Fruit fly (Drosophila melanogaster) whole organism, embryonic: ENCODE measurements around the gene dgrn.
A peak's percentile ranks its signal among the peaks of the same experiment; 100 is the strongest.

Experiments used
- Adf1 ChIP-seq: fragments of 200-800 bp; sonication (Bioruptor generic); IDR thresholded peaks from 2 replicates; pipeline ENCODE4 v1.3.6; 2022; ENCODE audit warnings: missing biosample characterization, missing genetic modification characterization
- Bgb ChIP-seq: fragments of 200-800 bp; sonication (Bioruptor generic); IDR thresholded peaks from 2 replicates; pipeline ENCODE4 v1.3.6; 2022; ENCODE audit warnings: missing biosample characterization, missing genetic modification characterization; ENCODE audit not compliant: partially characterized antibody
- CG10979 ChIP-seq: fragments of 200-800 bp; sonication (Bioruptor generic); optimal IDR thresholded peaks from 2 replicates; lab custom pipeline; 2018; ENCODE audit warnings: missing biosample characterization, mild to moderate bottlenecking, missing genetic modification characterization, moderate library complexity
- CG12299 ChIP-seq: fragments of 200-800 bp; sonication (Bioruptor generic); optimal IDR thresholded peaks from 2 replicates; lab custom pipeline; 2018; ENCODE audit warnings: missing biosample characterization, mild to moderate bottlenecking, missing genetic modification characterization
- CG13123 ChIP-seq: fragments of 200-800 bp; sonication (Bioruptor generic); optimal IDR thresholded peaks from 2 replicates; lab custom pipeline; 2016; ENCODE audit warnings: missing biosample characterization, missing genetic modification characterization
- CG15696 ChIP-seq: fragments of 200-800 bp; sonication (Bioruptor generic); optimal IDR thresholded peaks from 2 replicates; lab custom pipeline; 2019; ENCODE audit warnings: missing biosample characterization, mild to moderate bottlenecking, missing genetic modification characterization, moderate library complexity
- CG16813 ChIP-seq: fragments of 200-800 bp; sonication (Bioruptor generic); IDR thresholded peaks from 3 replicates; pipeline ENCODE4 v1.3.6; 2022; ENCODE audit warnings: missing biosample characterization, missing genetic modification characterization; ENCODE audit not compliant: partially characterized antibody
- CG17802 ChIP-seq: fragments of 200-800 bp; sonication (Bioruptor generic); optimal IDR thresholded peaks from 2 replicates; lab custom pipeline; 2018; ENCODE audit warnings: missing biosample characterization, mild to moderate bottlenecking, missing genetic modification characterization, moderate library complexity
- CG2116 ChIP-seq: fragments of 200-800 bp; sonication (Bioruptor generic); optimal IDR thresholded peaks from 3 replicates; lab custom pipeline; 2018; ENCODE audit warnings: missing biosample characterization, mild to moderate bottlenecking, missing genetic modification characterization
- CG32772 ChIP-seq: fragments of 200-800 bp; sonication (Bioruptor generic); IDR thresholded peaks from 2 replicates; pipeline ENCODE4 v1.3.6; 2022; ENCODE audit warnings: missing biosample characterization, missing genetic modification characterization
- CG3995 ChIP-seq: fragments of 200-800 bp; sonication (Bioruptor generic); optimal IDR thresholded peaks from 3 replicates; lab custom pipeline; 2016; ENCODE audit warnings: missing biosample characterization, missing genetic modification characterization
- CG6689 ChIP-seq: fragments of 200-800 bp; sonication (Bioruptor generic); IDR thresholded peaks from 2 replicates; pipeline ENCODE4 v1.3.6; 2022; ENCODE audit warnings: missing biosample characterization, missing genetic modification characterization
- CG6791 ChIP-seq: fragments of 200-800 bp; sonication (Bioruptor generic); IDR thresholded peaks from 3 replicates; pipeline ENCODE4 v1.3.6; 2022; ENCODE audit warnings: missing biosample characterization, missing genetic modification characterization; ENCODE audit not compliant: partially characterized antibody
- CG6813 ChIP-seq: fragments of 200-800 bp; sonication (Bioruptor generic); optimal IDR thresholded peaks from 2 replicates; lab custom pipeline; 2017; ENCODE audit warnings: missing biosample characterization, missing genetic modification characterization, mild to moderate bottlenecking, moderate library complexity, missing genetic modification reagents
- CG7556 ChIP-seq: fragments of 200-800 bp; sonication (Bioruptor generic); optimal IDR thresholded peaks from 2 replicates; lab custom pipeline; 2017; ENCODE audit warnings: missing biosample characterization, mild to moderate bottlenecking, missing genetic modification characterization
- CG8359 ChIP-seq: fragments of 200-800 bp; sonication (Bioruptor generic); optimal IDR thresholded peaks from 2 replicates; lab custom pipeline; 2017; ENCODE audit warnings: missing biosample characterization, mild to moderate bottlenecking, missing genetic modification characterization, borderline replicate concordance
- CG9215 ChIP-seq: fragments of 200-800 bp; sonication (Bioruptor generic); IDR thresholded peaks from 2 replicates; pipeline ENCODE4 v1.3.6; 2022; ENCODE audit warnings: missing biosample characterization, missing genetic modification characterization
- CG9727 ChIP-seq: fragments of 200-800 bp; sonication (Bioruptor generic); optimal IDR thresholded peaks from 3 replicates; lab custom pipeline; 2017; ENCODE audit warnings: missing biosample characterization, mild to moderate bottlenecking, missing genetic modification characterization
- Camta ChIP-seq: fragments of 200-800 bp; sonication (Bioruptor generic); optimal IDR thresholded peaks from 2 replicates; lab custom pipeline; 2016; ENCODE audit warnings: missing biosample characterization, missing genetic modification characterization
- CrebB ChIP-seq: fragments of 200-800 bp; sonication (Bioruptor generic); optimal IDR thresholded peaks from 3 replicates; lab custom pipeline; 2018; ENCODE audit warnings: missing biosample characterization, mild to moderate bottlenecking, missing genetic modification characterization
- Dip2 ChIP-seq: fragments of 200-800 bp; sonication (Bioruptor generic); IDR thresholded peaks from 2 replicates; pipeline ENCODE4 v1.3.6; 2022; ENCODE audit warnings: missing biosample characterization, missing genetic modification characterization
- E2f2 ChIP-seq: fragments of 200-800 bp; sonication (Bioruptor generic); IDR thresholded peaks from 2 replicates; pipeline ENCODE4 v1.3.6; 2022; ENCODE audit warnings: missing biosample characterization, missing genetic modification characterization
- ERR ChIP-seq: fragments of 200-800 bp; sonication (Bioruptor generic); optimal IDR thresholded peaks from 2 replicates; lab custom pipeline; 2016; ENCODE audit warnings: missing biosample characterization, missing genetic modification characterization
- GATAe ChIP-seq: fragments of 200-800 bp; sonication (Bioruptor generic); conservative IDR thresholded peaks from 2 replicates; pipeline ENCODE4 v1.3.6; 2022; ENCODE audit warnings: missing biosample characterization, missing genetic modification characterization
- HmgD ChIP-seq: fragments of 200-800 bp; sonication (Bioruptor generic); optimal IDR thresholded peaks from 3 replicates; lab custom pipeline; 2016; ENCODE audit warnings: missing biosample characterization, missing genetic modification characterization
- MESR4 ChIP-seq: fragments of 200-800 bp; sonication (Bioruptor generic); optimal IDR thresholded peaks from 2 replicates; lab custom pipeline; 2018; ENCODE audit warnings: missing biosample characterization, mild to moderate bottlenecking, missing genetic modification characterization, moderate library complexity
- Max ChIP-seq: fragments of 200-800 bp; sonication (Bioruptor generic); optimal IDR thresholded peaks from 2 replicates; lab custom pipeline; 2016; ENCODE audit warnings: missing biosample characterization, mild to moderate bottlenecking, missing genetic modification characterization
- Meics ChIP-seq: fragments of 200-800 bp; sonication (Bioruptor generic); optimal IDR thresholded peaks from 2 replicates; lab custom pipeline; 2017; ENCODE audit warnings: missing biosample characterization, mild to moderate bottlenecking, missing genetic modification characterization
- Mes4 ChIP-seq: fragments of 200-800 bp; sonication (Bioruptor generic); optimal IDR thresholded peaks from 2 replicates; lab custom pipeline; 2016; ENCODE audit warnings: missing biosample characterization, missing genetic modification characterization
- NC2α ChIP-seq: fragments of 200-800 bp; sonication (Bioruptor generic); optimal IDR thresholded peaks from 2 replicates; lab custom pipeline; 2016; ENCODE audit warnings: missing biosample characterization, missing genetic modification characterization
- Poxn ChIP-seq: fragments of 200-800 bp; sonication (Bioruptor generic); IDR thresholded peaks from 2 replicates; pipeline ENCODE4 v1.3.6; 2022; ENCODE audit warnings: missing biosample characterization, missing genetic modification characterization
- Ptx1 ChIP-seq: fragments of 200-800 bp; sonication (Bioruptor generic); IDR thresholded peaks from 2 replicates; pipeline ENCODE4 v1.3.6; 2022; ENCODE audit warnings: missing biosample characterization, missing genetic modification characterization
- Sox100B ChIP-seq: fragments of 200-800 bp; sonication (Bioruptor generic); optimal IDR thresholded peaks from 3 replicates; lab custom pipeline; 2018; ENCODE audit warnings: missing biosample characterization, mild to moderate bottlenecking, missing genetic modification characterization
- Xrp1 ChIP-seq: fragments of 200-800 bp; sonication (Bioruptor generic); IDR thresholded peaks from 2 replicates; pipeline ENCODE4 v1.3.6; 2022; ENCODE audit warnings: missing biosample characterization, missing genetic modification characterization
- YL-1 ChIP-seq: fragments of 200-800 bp; sonication (Bioruptor generic); optimal IDR thresholded peaks from 3 replicates; lab custom pipeline; 2017; ENCODE audit warnings: missing biosample characterization, mild to moderate bottlenecking, missing genetic modification characterization
- chinmo ChIP-seq: fragments of 200-800 bp; sonication (Bioruptor generic); IDR thresholded peaks from 4 replicates; pipeline ENCODE4 v1.3.6; 2022; ENCODE audit warnings: missing biosample characterization, missing genetic modification characterization; ENCODE audit not compliant: partially characterized antibody
- crp ChIP-seq, 2 experiments: fragments of 200-800 bp; sonication (Bioruptor generic); optimal IDR thresholded peaks; 2 replicates in 1 of 2; 3 replicates in 1 of 2; lab custom pipeline; 2017; ENCODE audit warnings: missing biosample characterization in 2 of 2, missing genetic modification characterization in 2 of 2, mild to moderate bottlenecking in 1 of 2, moderate library complexity in 1 of 2
- esg ChIP-seq: fragments of 200-800 bp; sonication (Bioruptor generic); conservative IDR thresholded peaks from 2 replicates; pipeline ENCODE4 v1.3.6; 2022; ENCODE audit warnings: missing biosample characterization, missing genetic modification characterization
- exex ChIP-seq: fragments of 200-800 bp; sonication (Bioruptor generic); optimal IDR thresholded peaks from 4 replicates; lab custom pipeline; 2018; ENCODE audit warnings: missing biosample characterization, mild to moderate bottlenecking, missing genetic modification characterization, moderate library complexity
- ind ChIP-seq: fragments of 200-800 bp; sonication (Bioruptor generic); optimal IDR thresholded peaks from 3 replicates; lab custom pipeline; 2016; ENCODE audit warnings: missing biosample characterization, missing genetic modification characterization
- lbe ChIP-seq: fragments of 200-800 bp; sonication (Bioruptor generic); optimal IDR thresholded peaks from 2 replicates; lab custom pipeline; 2016; ENCODE audit warnings: missing biosample characterization, mild to moderate bottlenecking, missing genetic modification characterization
- nerfin-1 ChIP-seq: fragments of 200-800 bp; sonication (Bioruptor generic); optimal IDR thresholded peaks from 3 replicates; lab custom pipeline; 2019; ENCODE audit warnings: missing biosample characterization, mild to moderate bottlenecking, missing genetic modification characterization, moderate library complexity
- onecut ChIP-seq: fragments of 200-800 bp; sonication (Bioruptor generic); IDR thresholded peaks from 2 replicates; pipeline ENCODE4 v1.3.6; 2022; ENCODE audit warnings: missing biosample characterization, missing genetic modification characterization
- slbo ChIP-seq: fragments of 200-800 bp; sonication (Bioruptor generic); IDR thresholded peaks from 2 replicates; pipeline ENCODE4 v1.3.6; 2022; ENCODE audit warnings: missing biosample characterization, missing genetic modification characterization
- slou ChIP-seq: fragments of 200-800 bp; sonication (Bioruptor generic); optimal IDR thresholded peaks from 3 replicates; lab custom pipeline; 2016; ENCODE audit warnings: missing biosample characterization, missing genetic modification characterization
- sna ChIP-seq: fragments of 200-800 bp; sonication (Bioruptor generic); IDR thresholded peaks from 2 replicates; pipeline ENCODE4 v1.3.6; 2022; ENCODE audit warnings: missing biosample characterization, missing genetic modification characterization; ENCODE audit not compliant: partially characterized antibody
- tap ChIP-seq: fragments of 200-800 bp; optimal IDR thresholded peaks from 3 replicates; lab custom pipeline; 2019; ENCODE audit warnings: missing biosample characterization, mild to moderate bottlenecking, missing genetic modification characterization, moderate library complexity
- tna ChIP-seq: fragments of 200-800 bp; sonication (Bioruptor generic); IDR thresholded peaks from 2 replicates; pipeline ENCODE4 v1.3.6; 2022; ENCODE audit warnings: missing biosample characterization, missing genetic modification characterization; ENCODE audit not compliant: partially characterized antibody
- vnd ChIP-seq: fragments of 200-800 bp; sonication (Bioruptor generic); IDR thresholded peaks from 3 replicates; pipeline ENCODE4 v1.3.6; 2022; ENCODE audit warnings: missing biosample characterization, missing genetic modification characterization; ENCODE audit not compliant: partially characterized antibody
- wdn ChIP-seq: fragments of 200-800 bp; sonication (Bioruptor generic); IDR thresholded peaks from 2 replicates; pipeline ENCODE4 v1.3.6; 2022; ENCODE audit warnings: missing biosample characterization, missing genetic modification characterization

The dgrn gene

DNA sequence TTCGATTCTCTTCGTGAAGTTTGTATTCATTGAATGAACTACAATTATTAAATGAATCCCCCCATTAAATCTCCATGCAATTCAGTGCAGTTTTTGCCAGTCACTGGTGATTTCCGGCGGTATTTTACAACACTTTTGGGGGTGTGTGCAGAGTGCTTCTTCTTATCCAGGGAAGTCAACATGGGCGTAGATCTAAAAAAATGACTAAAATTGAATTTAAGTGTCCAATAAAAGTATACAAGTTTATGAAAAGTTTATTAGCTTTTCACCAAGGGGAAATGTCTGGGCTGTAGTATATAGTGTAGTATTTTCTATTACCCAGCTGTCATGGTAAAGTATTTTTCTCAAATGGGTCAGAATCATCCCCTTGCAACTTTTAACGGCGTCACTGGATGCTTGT, 32.9 kb upstream of the dgrn start, which contains the start of gene Hpf1 (continued):
- TF ChIP-seq CrebB (peak; percentile 98), Xrp1 (GFP tag; lab: Robert Waterston, UW) (peak; percentile 99), slou (peak; percentile 96), crp (GFP tag; optimal IDR thresholded peaks at IDR 0.05; lab: Kevin White, UChicago) (peak in 1 of 2 experiments; percentile 69), GATAe (GFP tag; lab: Robert Waterston, UW) (peak; percentile 96), CG8359 (GFP tag; lab: Kevin White, UChicago) (peak; percentile 90), ind (peak; percentile 99), CG6689 (GFP tag; lab: Robert Waterston, UW) (peak; percentile 98), Bgb (GFP tag; lab: Robert Waterston, UW) (0 out of 2 replicates have a peak, but pooled peaks have one; percentile 16), Mes4 (GFP tag; lab: Kevin White, UChicago) (peak; percentile 97), Poxn (GFP tag; lab: Robert Waterston, UW) (peak; percentile 95), Meics (GFP tag; lab: Kevin White, UChicago) (peak; percentile 99), CG6813 (GFP tag; lab: Kevin White, UChicago) (peak; percentile 96), CG9215 (GFP tag; lab: Robert Waterston, UW) (peak; percentile 97), CG2116 (GFP tag; lab: Kevin White, UChicago) (peak; percentile 84), chinmo (GFP tag; lab: Robert Waterston, UW) (peak; percentile 92; the same call in 2 of the 4 replicates), exex (tag; lab: Kevin White, UChicago) (peak; percentile 92), sna (GFP tag; lab: Robert Waterston, UW) (no peak), Max (GFP tag; lab: Kevin White, UChicago) (peak; percentile 98), CG3995 (peak; percentile 93), NC2α (peak; percentile 96), slbo (GFP tag; lab: Robert Waterston, UW) (peak; percentile 99), CG15696 (peak; percentile 94), YL-1 (GFP tag; lab: Kevin White, UChicago) (peak; percentile 92), MESR4 (GFP tag; lab: Kevin White, UChicago) (peak; percentile 86), CG13123 (peak; percentile 95), lbe (GFP tag; lab: Kevin White, UChicago) (peak; percentile 99), nerfin-1 (tag; lab: Kevin White, UChicago) (peak; percentile 96), Adf1 (GFP tag; lab: Robert Waterston, UW) (peak; percentile 84), CG12299 (tag; lab: Kevin White, UChicago) (peak; percentile 97), Camta (GFP tag; lab: Kevin White, UChicago) (peak; percentile 98), CG16813 (GFP tag; lab: Robert Waterston, UW) (no peak), CG10979 (peak; percentile 98), onecut (GFP tag; lab: Robert Waterston, UW) (peak; percentile 90), Dip2 (GFP tag; lab: Robert Waterston, UW) (peak; percentile 73), E2f2 (GFP tag; lab: Robert Waterston, UW) (peak; percentile 86), esg (GFP tag; lab: Robert Waterston, UW) (peak; percentile 98), vnd (GFP tag; lab: Robert Waterston, UW) (no peak), HmgD (GFP tag; lab: Kevin White, UChicago) (peak; percentile 98), ERR (GFP tag; lab: Kevin White, UChicago) (peak; percentile 97), CG6791 (peak; percentile 59; the same call in 1 of the 3 replicates), tna (GFP tag; lab: Robert Waterston, UW) (no peak), CG17802 (tag; lab: Kevin White, UChicago) (peak; percentile 79), CG32772 (peak; percentile 97), tap (peak; percentile 97), wdn (GFP tag; lab: Robert Waterston, UW) (peak; percentile 97), Ptx1 (GFP tag; lab: Robert Waterston, UW) (peak; percentile 99), CG9727 (GFP tag; lab: Kevin White, UChicago) (peak; percentile 98), Sox100B (GFP tag; lab: Kevin White, UChicago) (peak; percentile 96), CG7556 (peak; percentile 97)
